Fruit fly (Drosophila melanogaster) whole organism, embryonic: Measurements from ENCODE around the gene CG12075.

Experiments used
- CG18262 ChIP-seq: fragments of 200-800 bp; optimal IDR thresholded peaks from 3 replicates; lab custom pipeline; 2019; ENCODE audit warnings: missing biosample characterization, mild to moderate bottlenecking, missing genetic modification characterization, moderate library complexity
- CG7372 ChIP-seq: fragments of 200-800 bp; sonication (Bioruptor generic); IDR thresholded peaks from 2 replicates; pipeline ENCODE4 v1.3.6; 2022; ENCODE audit warnings: missing biosample characterization, missing genetic modification characterization
- Dek ChIP-seq: fragments of 200-800 bp; sonication (Bioruptor generic); optimal IDR thresholded peaks from 3 replicates; lab custom pipeline; 2019; ENCODE audit warnings: missing biosample characterization, mild to moderate bottlenecking, missing genetic modification characterization, moderate library complexity
- gfzf ChIP-seq: fragments of 200-800 bp; sonication (Bioruptor generic); optimal IDR thresholded peaks from 2 replicates; lab custom pipeline; 2016; ENCODE audit warnings: missing biosample characterization, mild to moderate bottlenecking, missing genetic modification characterization, moderate library complexity
- lov ChIP-seq, 2 experiments: fragments of 200-800 bp in 1 of 2; fragments of >200 bp in 1 of 2; sonication (Bioruptor generic) in 1 of 2; IDR thresholded peaks in 1 of 2; optimal IDR thresholded peaks in 1 of 2; 2 replicates in 1 of 2; 3 replicates in 1 of 2; pipeline versions ENCODE4 v1.3.6 to Lab custom; 2017 to 2022; ENCODE audit warnings: missing biosample characterization in 1 of 2, missing genetic modification characterization in 1 of 2
- repo ChIP-seq: fragments of 200-800 bp; sonication (Bioruptor generic); optimal IDR thresholded peaks from 2 replicates; lab custom pipeline; 2016; ENCODE audit warnings: missing biosample characterization, missing genetic modification characterization

DNA sequence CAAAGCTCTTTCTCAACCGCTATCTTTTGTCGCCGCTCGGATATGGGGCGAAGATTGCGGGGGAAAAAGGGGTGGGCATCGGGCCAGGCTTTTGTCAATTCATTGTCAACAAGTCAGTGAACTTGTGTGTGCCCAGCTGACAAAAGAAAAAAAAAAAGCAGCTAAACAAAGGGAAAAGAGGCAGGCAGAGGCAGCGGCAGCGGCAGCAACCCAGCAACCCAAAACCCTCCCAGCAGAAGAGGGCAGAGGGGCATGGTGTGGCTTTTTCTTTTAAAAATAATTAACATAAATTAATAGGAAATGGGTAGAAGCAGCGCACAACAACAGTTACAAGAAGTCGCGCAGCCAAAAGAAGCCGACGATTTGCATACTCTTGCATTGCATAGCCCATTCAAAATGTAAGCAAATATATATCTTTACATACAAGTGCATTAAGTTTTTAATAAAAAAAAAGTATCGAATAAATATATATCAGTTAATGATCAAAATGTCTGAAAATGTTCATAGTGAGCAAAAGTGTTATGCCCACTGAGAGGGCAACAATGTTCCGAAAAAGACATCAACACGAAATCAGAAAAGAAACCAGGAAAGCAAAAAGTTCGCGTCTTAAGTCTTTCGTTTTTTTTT, 19.1 kb downstream of the CG12075 start:
- TF ChIP-seq repo (GFP tag; lab: Kevin White, UChicago) (no peak), gfzf (GFP tag; lab: Kevin White, UChicago) (no peak), Dek (no peak), CG7372 (no peak), CG18262 (tag; lab: Kevin White, UChicago) (no peak), lov (optimal IDR thresholded peaks at IDR 0.05; lab: Kevin White, UChicago) (no peak), lov (GFP tag; IDR thresholded peaks at IDR 0.05; lab: Robert Waterston, UW) (no peak)
